Fruit fly (Drosophila melanogaster) whole organism, pupa: Measurements from ENCODE around the gene CG1971.

Experiments used
- CG10348 ChIP-seq: fragments of 200-800 bp; sonication (Bioruptor generic); IDR thresholded peaks from 2 replicates; pipeline ENCODE4 v1.3.6; 2022; ENCODE audit warnings: missing biosample characterization, missing genetic modification characterization
- CG12605 ChIP-seq: fragments of 200-800 bp; sonication (Bioruptor generic); IDR thresholded peaks from 2 replicates; pipeline ENCODE4 v1.3.6; 2022; ENCODE audit warnings: missing biosample characterization, missing genetic modification characterization
- CG13204 ChIP-seq: fragments of 200-800 bp; sonication (Bioruptor generic); optimal IDR thresholded peaks from 2 replicates; lab custom pipeline; 2018; ENCODE audit warnings: missing biosample characterization, mild to moderate bottlenecking, missing genetic modification characterization, moderate library complexity
- CG14655 ChIP-seq: fragments of 200-800 bp; sonication (Bioruptor generic); optimal IDR thresholded peaks from 3 replicates; lab custom pipeline; 2017; ENCODE audit warnings: mild to moderate bottlenecking, missing biosample characterization, missing genetic modification reagents, missing genetic modification characterization
- CG15710 ChIP-seq: fragments of 200-800 bp; sonication (Bioruptor generic); optimal IDR thresholded peaks from 2 replicates; lab custom pipeline; 2018; ENCODE audit warnings: missing biosample characterization, mild to moderate bottlenecking, missing genetic modification characterization, moderate library complexity
- CG17806 ChIP-seq: fragments of 200-800 bp; sonication (Bioruptor generic); optimal IDR thresholded peaks from 2 replicates; lab custom pipeline; 2018; ENCODE audit warnings: missing biosample characterization, mild to moderate bottlenecking, missing genetic modification characterization, moderate library complexity
- CG32121 ChIP-seq: fragments of 200-800 bp; sonication (Bioruptor generic); IDR thresholded peaks from 2 replicates; pipeline ENCODE4 v1.3.6; 2022; ENCODE audit warnings: missing biosample characterization, missing genetic modification characterization
- CG34367 ChIP-seq: fragments of 200-800 bp; sonication (Bioruptor generic); optimal IDR thresholded peaks from 2 replicates; lab custom pipeline; 2018; ENCODE audit warnings: missing biosample characterization, mild to moderate bottlenecking, missing genetic modification characterization
- CG4496 ChIP-seq: fragments of 200-800 bp; sonication (Bioruptor generic); IDR thresholded peaks from 3 replicates; pipeline ENCODE4 v1.3.6; 2022; ENCODE audit warnings: missing biosample characterization, missing genetic modification characterization
- CG8159 ChIP-seq: fragments of 200-800 bp; sonication (Bioruptor generic); optimal IDR thresholded peaks from 3 replicates; lab custom pipeline; 2018; ENCODE audit warnings: missing biosample characterization, mild to moderate bottlenecking, missing genetic modification characterization, moderate library complexity
- CG8301 ChIP-seq: fragments of 200-800 bp; sonication (Bioruptor generic); optimal IDR thresholded peaks from 2 replicates; lab custom pipeline; 2018; ENCODE audit warnings: missing biosample characterization, mild to moderate bottlenecking, missing genetic modification characterization
- CG9948 ChIP-seq: fragments of 200-800 bp; sonication (Bioruptor generic); optimal IDR thresholded peaks from 2 replicates; lab custom pipeline; 2018; ENCODE audit warnings: missing biosample characterization, mild to moderate bottlenecking, missing genetic modification characterization, moderate library complexity
- D1 ChIP-seq: fragments of 200-800 bp; sonication (Bioruptor generic); optimal IDR thresholded peaks from 2 replicates; lab custom pipeline; 2018; ENCODE audit warnings: missing biosample characterization, mild to moderate bottlenecking, missing genetic modification characterization, moderate library complexity
- EcR ChIP-seq: fragments of 200-800 bp; sonication (Bioruptor generic); optimal IDR thresholded peaks from 3 replicates; lab custom pipeline; 2019; ENCODE audit warnings: missing biosample characterization, missing genetic modification characterization, mild to moderate bottlenecking, moderate library complexity, missing genetic modification reagents
- Ets98B ChIP-seq: fragments of 200-800 bp; sonication (Bioruptor generic); IDR thresholded peaks from 2 replicates; pipeline ENCODE4 v1.3.6; 2022; ENCODE audit warnings: missing biosample characterization, missing genetic modification characterization
- Pif1A ChIP-seq: fragments of 200-800 bp; sonication (Bioruptor generic); optimal IDR thresholded peaks from 3 replicates; lab custom pipeline; 2016; ENCODE audit warnings: missing biosample characterization, missing genetic modification characterization
- Pif1B ChIP-seq: fragments of 200-800 bp; sonication (Bioruptor generic); optimal IDR thresholded peaks from 3 replicates; lab custom pipeline; 2016; ENCODE audit warnings: missing biosample characterization, missing genetic modification characterization
- Snoo ChIP-seq: fragments of 200-800 bp; sonication (Bioruptor generic); optimal IDR thresholded peaks from 3 replicates; lab custom pipeline; 2017; ENCODE audit warnings: missing biosample characterization, mild to moderate bottlenecking, missing genetic modification characterization, inconsistent platforms
- fd96Ca ChIP-seq: fragments of 200-800 bp; sonication (Bioruptor generic); IDR thresholded peaks from 3 replicates; pipeline ENCODE4 v1.3.6; 2022; ENCODE audit warnings: missing biosample characterization, missing genetic modification characterization
- gl ChIP-seq: fragments of 200-800 bp; sonication (Bioruptor generic); optimal IDR thresholded peaks from 2 replicates; lab custom pipeline; 2018; ENCODE audit warnings: missing biosample characterization, mild to moderate bottlenecking, missing genetic modification characterization
- rn ChIP-seq: fragments of 200-800 bp; sonication (Bioruptor generic); IDR thresholded peaks from 2 replicates; pipeline ENCODE4 v1.3.6; 2022; ENCODE audit warnings: missing biosample characterization, missing genetic modification characterization

Gene CG1971

dm6 chr3R:31765145-31765544 is 40.1 kb upstream of the CG1971 start:
- TF ChIP-seq CG9948 (tag; lab: Kevin White, UChicago) (no peak), gl (tag; lab: Kevin White, UChicago) (no peak), CG12605 (GFP tag; lab: Robert Waterston, UW) (no peak), Ets98B (GFP tag; lab: Robert Waterston, UW) (no peak), D1 (tag; lab: Kevin White, UChicago) (no peak), Snoo (tag; lab: Kevin White, UChicago) (no peak), fd96Ca (GFP tag; lab: Robert Waterston, UW) (no peak), Pif1A (GFP tag; lab: Kevin White, UChicago) (no peak), CG34367 (tag; lab: Kevin White, UChicago) (no peak)

dm6 chr3R:31767528-31767927 is 37.7 kb upstream of the CG1971 start:
- TF ChIP-seq CG8301 (tag; lab: Kevin White, UChicago) = peak; percentile 71
- TF ChIP-seq CG10348 (GFP tag; lab: Robert Waterston, UW) = no peak
- peak; percentile 47 for TF ChIP-seq Pif1B (GFP tag; lab: Kevin White, UChicago)
- peak; percentile 32 for TF ChIP-seq CG17806 (tag; lab: Kevin White, UChicago)
- peak; percentile 47 for TF ChIP-seq CG9948 (tag; lab: Kevin White, UChicago)
- peak; percentile 54 for TF ChIP-seq CG8159 (tag; lab: Kevin White, UChicago)
- TF ChIP-seq CG34367 (tag; lab: Kevin White, UChicago) = peak; percentile 14
- peak; percentile 84 for TF ChIP-seq CG14655
- 0 out of 3 replicates have a peak, but pooled peaks have one; percentile 25 for TF ChIP-seq fd96Ca (GFP tag; lab: Robert Waterston, UW)
- peak; percentile 56 for TF ChIP-seq Pif1A (GFP tag; lab: Kevin White, UChicago)
- TF ChIP-seq EcR (GFP tag; lab: Kevin White, UChicago) = no peak

- TF ChIP-seq CG8159 (tag; lab: Kevin White, UChicago) (peak; percentile 45), fd96Ca (GFP tag; lab: Robert Waterston, UW) (peak; percentile 93), CG10348 (GFP tag; lab: Robert Waterston, UW) (no peak), rn (GFP tag; lab: Robert Waterston, UW) (peak; percentile 63), CG12605 (GFP tag; lab: Robert Waterston, UW) (peak; percentile 68), CG17806 (tag; lab: Kevin White, UChicago) (peak; percentile 61), CG15710 (no peak), CG9948 (tag; lab: Kevin White, UChicago) (peak; percentile 71), CG13204 (GFP tag; lab: Kevin White, UChicago) (no peak), Pif1A (GFP tag; lab: Kevin White, UChicago) (peak; percentile 75), CG14655 (peak; percentile 91), CG8301 (tag; lab: Kevin White, UChicago) (peak; percentile 92), Snoo (tag; lab: Kevin White, UChicago) (no peak), EcR (GFP tag; lab: Kevin White, UChicago) (no peak), Ets98B (GFP tag; lab: Robert Waterston, UW) (peak; percentile 89), CG32121 (peak; percentile 85), CG34367 (tag; lab: Kevin White, UChicago) (no peak), CG4496 (peak; percentile 89), D1 (tag; lab: Kevin White, UChicago) (no peak), Pif1B (GFP tag; lab: Kevin White, UChicago) (peak; percentile 53), gl (tag; lab: Kevin White, UChicago) (no peak)
Measured at dm6 chr3R:31768198-31768597, 37.1 kb upstream of the CG1971 start.

- TF ChIP-seq Pif1B (GFP tag; lab: Kevin White, UChicago) = peak; percentile 5
- TF ChIP-seq CG15710 = no peak
Measured at dm6 chr3R:31771790-31772576, 33.3 kb upstream of the CG1971 start, which contains the start of the genes betaGlu and sip3. Gene betaGlu (minus strand): TSS chr3R:31771848. Gene sip3 (plus strand): TSS chr3R:31772219.

- peak; percentile 53 for TF ChIP-seq Snoo (tag; lab: Kevin White, UChicago)
- TF ChIP-seq CG34367 (tag; lab: Kevin White, UChicago) = peak; percentile 55
- TF ChIP-seq CG17806 (tag; lab: Kevin White, UChicago) = peak; percentile 67
- TF ChIP-seq Pif1A (GFP tag; lab: Kevin White, UChicago) = no peak
- TF ChIP-seq CG8159 (tag; lab: Kevin White, UChicago) = peak; percentile 79
- no peak for TF ChIP-seq Pif1B (GFP tag; lab: Kevin White, UChicago)
- TF ChIP-seq rn (GFP tag; lab: Robert Waterston, UW) = peak; percentile 22; the same call in 1 of the 2 replicates
- no peak for TF ChIP-seq fd96Ca (GFP tag; lab: Robert Waterston, UW)
- peak; percentile 76 for TF ChIP-seq CG32121
- TF ChIP-seq Ets98B (GFP tag; lab: Robert Waterston, UW) = peak; percentile 51; the same call in 1 of the 2 replicates
- peak; percentile 53; the same call in 1 of the 2 replicates for TF ChIP-seq CG12605 (GFP tag; lab: Robert Waterston, UW)
- TF ChIP-seq gl (tag; lab: Kevin White, UChicago) = no peak
- no peak for TF ChIP-seq CG9948 (tag; lab: Kevin White, UChicago)
- no peak for TF ChIP-seq D1 (tag; lab: Kevin White, UChicago)
- no peak for TF ChIP-seq CG10348 (GFP tag; lab: Robert Waterston, UW)
- no peak for TF ChIP-seq CG14655
- no peak for TF ChIP-seq CG8301 (tag; lab: Kevin White, UChicago)
- no peak for TF ChIP-seq EcR (GFP tag; lab: Kevin White, UChicago)
- TF ChIP-seq CG15710 = peak; percentile 65
- TF ChIP-seq CG4496 = peak; percentile 70
- no peak for TF ChIP-seq CG13204 (GFP tag; lab: Kevin White, UChicago)
Measured at dm6 chr3R:31776583-31777362, 28.5 kb upstream of the CG1971 start, which contains the start of the genes CG2126 and faf. Gene CG2126 (minus strand): TSS chr3R:31776652. Gene faf (plus strand): TSS chr3R:31777020.
